Fruit fly (Drosophila melanogaster): ENCODE results near the gene CG14650.

Gene CG14650

DNA sequence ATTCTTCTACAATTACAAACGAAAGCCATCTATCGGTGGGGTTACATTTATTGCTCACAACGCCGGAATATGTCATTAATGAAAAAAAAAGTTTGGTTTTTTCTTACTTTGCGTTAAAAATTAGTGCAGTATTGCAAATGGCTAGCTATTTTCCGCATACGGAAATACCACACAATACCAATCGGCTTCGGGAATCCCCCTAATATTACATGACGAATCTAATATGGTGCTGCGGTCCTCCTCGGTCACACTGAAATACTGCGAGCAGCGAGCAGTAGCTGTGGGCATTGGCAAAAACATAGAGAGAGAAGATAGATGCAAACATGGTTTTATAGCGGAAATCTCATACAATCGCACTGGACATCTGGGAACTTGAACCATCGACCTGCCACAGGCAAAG, 49.7 kb upstream of the CG14650 start, which contains the start of gene tub (continued):
- no peak for TF ChIP-seq fd85E (GFP tag; optimal IDR thresholded peaks at IDR 0.05)
- TF ChIP-seq acj6 (GFP tag; optimal IDR thresholded peaks at IDR 0.05): peak; percentile 25
- peak; percentile 26 for TF ChIP-seq CG31627 (GFP tag; optimal IDR thresholded peaks at IDR 0.05)
- no peak for TF ChIP-seq CG11294 (GFP tag; IDR thresholded peaks at IDR 0.05)
- TF ChIP-seq CG6276 (GFP tag; optimal IDR thresholded peaks at IDR 0.05): no peak
- TF ChIP-seq CG6792 (GFP tag; optimal IDR thresholded peaks at IDR 0.05): no peak
- TF ChIP-seq CG34406 (GFP tag; optimal IDR thresholded peaks at IDR 0.05): no peak
- no peak for TF ChIP-seq CG15336 (GFP tag; IDR thresholded peaks at IDR 0.05)
- TF ChIP-seq esn (GFP tag; optimal IDR thresholded peaks at IDR 0.05): peak; percentile 13
- TF ChIP-seq pdm3 (GFP tag; optimal IDR thresholded peaks at IDR 0.05): no peak
- TF ChIP-seq salr (GFP tag; optimal IDR thresholded peaks at IDR 0.05): no peak
- TF ChIP-seq CG8632 (GFP tag; optimal IDR thresholded peaks at IDR 0.05): no peak
- no peak for TF ChIP-seq CG10631 (GFP tag; optimal IDR thresholded peaks at IDR 0.05)
- no peak for TF ChIP-seq CG3919 (GFP tag; optimal IDR thresholded peaks at IDR 0.05)
- no peak for TF ChIP-seq net (GFP tag; optimal IDR thresholded peaks at IDR 0.05)
- no peak for TF ChIP-seq Ets96B (tag; optimal IDR thresholded peaks at IDR 0.05)
- TF ChIP-seq Lpt (GFP tag; optimal IDR thresholded peaks at IDR 0.05): no peak
- no peak for TF ChIP-seq OdsH (GFP tag; optimal IDR thresholded peaks at IDR 0.05)
- TF ChIP-seq CG6808 (GFP tag; optimal IDR thresholded peaks at IDR 0.05): no peak
- peak; percentile 7 for TF ChIP-seq Hr39 (GFP tag; optimal IDR thresholded peaks at IDR 0.05)
- no peak for TF ChIP-seq CG4318 (GFP tag; optimal IDR thresholded peaks at IDR 0.05)
- TF ChIP-seq cyc (GFP tag; optimal IDR thresholded peaks at IDR 0.05): no peak

DNA sequence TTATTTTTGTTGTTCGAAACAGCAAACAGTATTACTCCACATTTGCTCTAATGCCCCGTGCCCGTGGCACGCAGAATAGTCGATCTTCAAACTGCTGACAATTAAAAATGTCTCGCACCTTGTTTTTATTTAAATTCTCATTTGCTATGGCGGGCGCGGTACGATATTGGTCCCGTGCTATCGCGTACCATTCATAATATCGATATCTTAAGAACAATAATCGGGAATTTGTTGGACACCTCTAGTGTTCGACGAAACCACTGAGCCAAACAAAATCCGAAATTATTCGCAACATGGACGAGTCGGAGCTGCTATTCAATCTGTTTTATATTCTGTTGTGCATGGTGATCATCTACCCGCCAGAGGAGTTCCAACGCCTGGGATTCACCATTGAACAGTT, 47.1 kb upstream of the CG14650 start, which contains the start of gene CG14646:
CG14646 (plus strand) TSS at position 234 of the 400 bp plus-strand sequence.
- TF ChIP-seq eg (GFP tag; IDR thresholded peaks at IDR 0.05): no peak
- TF ChIP-seq Lpt (GFP tag; optimal IDR thresholded peaks at IDR 0.05): no peak
- no peak for TF ChIP-seq salr (GFP tag; optimal IDR thresholded peaks at IDR 0.05)
- TF ChIP-seq CG8319 (GFP tag; optimal IDR thresholded peaks at IDR 0.05): no peak
- no peak for TF ChIP-seq Hr4 (GFP tag; optimal IDR thresholded peaks at IDR 0.05)
- TF ChIP-seq Gug (GFP tag; IDR thresholded peaks at IDR 0.05): no peak
- TF ChIP-seq svp (GFP tag): no peak
- no peak for TF ChIP-seq cyc (GFP tag; optimal IDR thresholded peaks at IDR 0.05)
- TF ChIP-seq esn (GFP tag; optimal IDR thresholded peaks at IDR 0.05): peak; percentile 17
- no peak for TF ChIP-seq dsx (GFP tag; optimal IDR thresholded peaks at IDR 0.05; ENCODE audit: poor library complexity, severe bottlenecking)
- TF ChIP-seq Sox14 (GFP tag; optimal IDR thresholded peaks at IDR 0.05): no peak
- TF ChIP-seq spab (GFP tag; optimal IDR thresholded peaks at IDR 0.05): no peak
- TF ChIP-seq Smox (GFP tag; optimal IDR thresholded peaks at IDR 0.05): no peak
- TF ChIP-seq CG8119 (GFP tag; IDR thresholded peaks at IDR 0.05): 0 out of 3 replicates have a peak, but pooled peaks have one; percentile 22
- TF ChIP-seq vri (GFP tag; optimal IDR thresholded peaks at IDR 0.05): no peak
- TF ChIP-seq Eip78C (GFP tag): peak; percentile 37
- TF ChIP-seq CG6854 (GFP tag; optimal IDR thresholded peaks at IDR 0.05): peak; percentile 12
- TF ChIP-seq CG11294 (GFP tag; IDR thresholded peaks at IDR 0.05): no peak
- no peak for TF ChIP-seq Eip93F (GFP tag; optimal IDR thresholded peaks at IDR 0.05)
- no peak for TF ChIP-seq OdsH (GFP tag; optimal IDR thresholded peaks at IDR 0.05)
- no peak for TF ChIP-seq CG3919 (GFP tag; optimal IDR thresholded peaks at IDR 0.05)
- TF ChIP-seq CG31627 (GFP tag; optimal IDR thresholded peaks at IDR 0.05): no peak
- no peak for TF ChIP-seq Met (GFP tag; optimal IDR thresholded peaks at IDR 0.05)
- TF ChIP-seq CG16779 (tag; optimal IDR thresholded peaks at IDR 0.05): no peak
- TF ChIP-seq CG6792 (GFP tag; optimal IDR thresholded peaks at IDR 0.05): no peak
- TF ChIP-seq Hr38 (GFP tag; optimal IDR thresholded peaks at IDR 0.05): no peak
- no peak for TF ChIP-seq CG1621 (tag; optimal IDR thresholded peaks at IDR 0.05)
- TF ChIP-seq Sox15 (GFP tag; optimal IDR thresholded peaks at IDR 0.05): no peak
- TF ChIP-seq CG10669 (GFP tag; optimal IDR thresholded peaks at IDR 0.05): no peak
